Worm (Caenorhabditis elegans) whole organism, young adult: ENCODE data around the gene ceh-23.

Source experiments
- B0019.2 ChIP-seq: fragments of 200-800 bp; sonication (Bioruptor generic); conservative IDR thresholded peaks from 2 replicates; pipeline ENCODE4 v1.3.6; 2022; ENCODE audit warnings: missing genetic modification reagents, missing genetic modification characterization, missing compliant biosample characterization
- B0261.1 ChIP-seq: sonication (generic microtip); optimal IDR thresholded peaks from 2 replicates; lab custom pipeline; 2016; ENCODE audit warnings: mild to moderate bottlenecking, missing genetic modification characterization, moderate library complexity, missing compliant biosample characterization
- D2030.7 ChIP-seq: fragments of 200-800 bp; sonication (Bioruptor generic); IDR thresholded peaks from 2 replicates; pipeline ENCODE4 v1.3.6; 2022; ENCODE audit warnings: missing genetic modification reagents, missing genetic modification characterization, missing compliant biosample characterization
- F33H1.4 ChIP-seq: fragments of 200-800 bp; sonication (Bioruptor generic); IDR thresholded peaks from 2 replicates; pipeline ENCODE4 v1.3.6; 2022; ENCODE audit warnings: missing genetic modification reagents, missing genetic modification characterization, missing compliant biosample characterization
- ama-1 ChIP-seq, 3 experiments: fragments of 150-350 bp in 1 of 3; sonication (generic microtip) in 2 of 3; optimal IDR thresholded peaks; 2 replicates each; lab custom pipeline; 2014 to 2018; ENCODE audit warnings: missing biosample characterization in 2 of 3, missing genetic modification characterization in 2 of 3, missing genetic modification reagents in 2 of 3
- atf-7 ChIP-seq: sonication (generic microtip); optimal IDR thresholded peaks from 2 replicates; lab custom pipeline; 2017; ENCODE audit warnings: mild to moderate bottlenecking, missing genetic modification characterization, missing compliant biosample characterization
- attf-3 ChIP-seq: fragments of 200-800 bp; sonication (Bioruptor generic); conservative IDR thresholded peaks from 2 replicates; pipeline ENCODE4 v1.3.6; 2022; ENCODE audit warnings: missing genetic modification reagents, missing genetic modification characterization, missing compliant biosample characterization
- attf-5 ChIP-seq: fragments of 200-800 bp; sonication (Bioruptor generic); optimal IDR thresholded peaks from 2 replicates; lab custom pipeline; 2018; ENCODE audit warnings: mild to moderate bottlenecking, missing genetic modification characterization, missing compliant biosample characterization
- attf-6 ChIP-seq: fragments of 200-800 bp; sonication (Bioruptor generic); IDR thresholded peaks from 2 replicates; pipeline ENCODE4 v1.3.6; 2022; ENCODE audit warnings: missing genetic modification reagents, missing genetic modification characterization, missing compliant biosample characterization
- bed-1 ChIP-seq: fragments of 200-800 bp; sonication (Bioruptor generic); IDR thresholded peaks from 2 replicates; pipeline ENCODE4 v1.3.6; 2022; ENCODE audit warnings: missing genetic modification reagents, missing genetic modification characterization, missing compliant biosample characterization
- ceh-100 ChIP-seq: fragments of 200-800 bp; sonication (Bioruptor generic); IDR thresholded peaks from 2 replicates; pipeline ENCODE4 v1.3.6; 2022; ENCODE audit warnings: missing genetic modification reagents, missing genetic modification characterization, missing compliant biosample characterization
- ceh-27 ChIP-seq: fragments of 200-800 bp; sonication (Bioruptor generic); optimal IDR thresholded peaks from 2 replicates; lab custom pipeline; 2018; ENCODE audit warnings: mild to moderate bottlenecking, missing genetic modification characterization, moderate library complexity, missing compliant biosample characterization
- die-1 ChIP-seq: sonication (generic microtip); optimal IDR thresholded peaks from 2 replicates; lab custom pipeline; 2016; ENCODE audit warnings: missing genotype, mild to moderate bottlenecking, missing genetic modification characterization, missing compliant biosample characterization
- dpl-1 ChIP-seq: fragments of 150-350 bp; optimal IDR thresholded peaks from 2 replicates; lab custom pipeline; 2014; ENCODE audit warnings: missing biosample characterization, missing genetic modification reagents, missing genetic modification characterization
- efl-1 ChIP-seq: fragments of 150-350 bp; optimal IDR thresholded peaks from 2 replicates; lab custom pipeline; 2014; ENCODE audit warnings: missing biosample characterization, missing genetic modification reagents, missing genetic modification characterization
- egrh-3 ChIP-seq: fragments of 200-800 bp; sonication (Bioruptor generic); IDR thresholded peaks from 2 replicates; pipeline ENCODE4 v1.3.6; 2022; ENCODE audit warnings: missing genetic modification reagents, missing genetic modification characterization, missing compliant biosample characterization
- ekl-4 ChIP-seq: fragments of 200-800 bp; sonication (Bioruptor generic); IDR thresholded peaks from 2 replicates; pipeline ENCODE4 v1.3.6; 2022; ENCODE audit warnings: missing genetic modification reagents, missing genetic modification characterization, missing compliant biosample characterization
- hlh-12 ChIP-seq: sonication (generic microtip); optimal IDR thresholded peaks from 2 replicates; lab custom pipeline; 2016; ENCODE audit warnings: missing genetic modification characterization, missing compliant biosample characterization
- hmg-20 ChIP-seq: fragments of 200-800 bp; sonication (Bioruptor generic); IDR thresholded peaks from 2 replicates; pipeline ENCODE4 v1.3.6; 2022; ENCODE audit warnings: missing genetic modification reagents, missing genetic modification characterization, missing compliant biosample characterization
- hrde-1 ChIP-seq: sonication (generic microtip); optimal IDR thresholded peaks from 2 replicates; lab custom pipeline; 2016; ENCODE audit warnings: missing genetic modification characterization, mild to moderate bottlenecking, missing compliant biosample characterization, moderate library complexity, missing genotype, missing genetic modification reagents, borderline replicate concordance
- lin-26 ChIP-seq: fragments of 200-800 bp; sonication (Bioruptor generic); IDR thresholded peaks from 2 replicates; pipeline ENCODE4 v1.3.6; 2022; ENCODE audit warnings: missing genetic modification reagents, missing genetic modification characterization, missing compliant biosample characterization
- lin-35 ChIP-seq, 3 experiments: fragments of 150-350 bp in 2 of 3; sonication (generic microtip) in 1 of 3; optimal IDR thresholded peaks; 2 replicates each; lab custom pipeline; 2014 to 2018; ENCODE audit warnings: missing biosample characterization in 3 of 3, missing genetic modification characterization in 3 of 3, missing genetic modification reagents in 3 of 3
- lin-54 ChIP-seq: fragments of 200-800 bp; sonication (Bioruptor generic); optimal IDR thresholded peaks from 2 replicates; lab custom pipeline; 2018; ENCODE audit warnings: mild to moderate bottlenecking, missing genetic modification characterization, missing compliant biosample characterization
- madf-3 ChIP-seq: fragments of 200-800 bp; sonication (Bioruptor generic); IDR thresholded peaks from 2 replicates; pipeline ENCODE4 v1.3.6; 2022; ENCODE audit warnings: missing genetic modification reagents, missing genetic modification characterization, missing compliant biosample characterization
- mxl-1 ChIP-seq: sonication (generic microtip); optimal IDR thresholded peaks from 2 replicates; lab custom pipeline; 2016; ENCODE audit warnings: missing genetic modification characterization, missing compliant biosample characterization
- nfyb-1 ChIP-seq: fragments of 200-800 bp; sonication (Bioruptor generic); IDR thresholded peaks from 2 replicates; pipeline ENCODE4 v1.3.6; 2022; ENCODE audit warnings: missing genetic modification reagents, missing genetic modification characterization, missing compliant biosample characterization
- nhr-179 ChIP-seq: sonication (generic microtip); optimal IDR thresholded peaks from 2 replicates; lab custom pipeline; 2016; ENCODE audit warnings: mild to moderate bottlenecking, missing genetic modification characterization, missing compliant biosample characterization
- nhr-90 ChIP-seq: sonication (generic microtip); optimal IDR thresholded peaks from 2 replicates; lab custom pipeline; 2016; ENCODE audit warnings: missing genotype, mild to moderate bottlenecking, missing genetic modification characterization, missing compliant biosample characterization
- pha-4 ChIP-seq: fragments of 150-350 bp; sonication (generic microtip); optimal IDR thresholded peaks from 2 replicates; lab custom pipeline; 2014; ENCODE audit warnings: missing biosample characterization, missing genetic modification reagents, missing genetic modification characterization
- rpc-1 ChIP-seq, 2 experiments: fragments of 150-350 bp in 1 of 2; sonication (generic microtip) in 1 of 2; optimal IDR thresholded peaks; 2 replicates each; lab custom pipeline; 2014 to 2018; ENCODE audit warnings: missing biosample characterization in 1 of 2, missing genetic modification characterization in 1 of 2, missing genetic modification reagents in 1 of 2, missing genotype in 1 of 2
- sea-2 ChIP-seq: fragments of 200-800 bp; sonication (Bioruptor generic); IDR thresholded peaks from 2 replicates; pipeline ENCODE4 v1.3.6; 2022; ENCODE audit warnings: missing genetic modification characterization, missing compliant biosample characterization
- snpc-4 ChIP-seq, 5 experiments: fragments of 150-350 bp in 1 of 5; sonication (generic microtip) in 4 of 5; optimal IDR thresholded peaks; 2 replicates each; lab custom pipeline; 2014 to 2018; ENCODE audit warnings: missing genetic modification characterization in 5 of 5, missing biosample characterization in 3 of 5, antibody characterized with exemption in 2 of 5, mild to moderate bottlenecking in 2 of 5, missing compliant biosample characterization in 2 of 5, missing genotype in 2 of 5, moderate library complexity in 2 of 5, missing genetic modification reagents in 1 of 5
- tbp1 ChIP-seq: fragments of 200-800 bp; sonication (Bioruptor generic); optimal IDR thresholded peaks from 2 replicates; lab custom pipeline; 2018; ENCODE audit warnings: mild to moderate bottlenecking, missing genetic modification characterization, missing compliant biosample characterization
- tlf-1 ChIP-seq: fragments of 200-800 bp; sonication (Bioruptor generic); optimal IDR thresholded peaks from 2 replicates; lab custom pipeline; 2018; ENCODE audit warnings: mild to moderate bottlenecking, missing genetic modification characterization, missing compliant biosample characterization
- ztf-25 ChIP-seq: fragments of 200-800 bp; sonication (Bioruptor generic); IDR thresholded peaks from 2 replicates; pipeline ENCODE4 v1.3.6; 2022; ENCODE audit warnings: missing genetic modification reagents, missing genetic modification characterization, missing compliant biosample characterization
- ztf-28 ChIP-seq: fragments of 200-800 bp; sonication (Bioruptor generic); IDR thresholded peaks from 2 replicates; pipeline ENCODE4 v1.3.6; 2022; ENCODE audit warnings: missing genetic modification reagents, missing genetic modification characterization, missing compliant biosample characterization
- ztf-6 ChIP-seq: fragments of 200-800 bp; sonication (Bioruptor generic); IDR thresholded peaks from 2 replicates; pipeline ENCODE4 v1.3.6; 2022; ENCODE audit warnings: missing genetic modification reagents, missing genetic modification characterization, missing compliant biosample characterization

The ceh-23 gene

ce11 chrIII:7812208-7812880, 27.0 kb upstream of the ceh-23 start:
- TF ChIP-seq nfyb-1 (peak; percentile 80), ceh-100 (no peak), ama-1 (optimal IDR thresholded peaks at IDR 0.05; lab: Kevin White, UChicago) (no peak), ama-1 (GFP tag; optimal IDR thresholded peaks at IDR 0.05; lab: Kevin White, UChicago) (no peak), egrh-3 (GFP tag; lab: Robert Waterston, UW) (peak; percentile 71; the same call in 1 of the 2 replicates), ceh-27 (GFP tag; lab: Kevin White, UChicago) (no peak)
- TF ChIP-seq, all 124 proteins: peak for 2

- TF ChIP-seq hrde-1 (tag; lab: Kevin White, UChicago): no peak
- no peak for TF ChIP-seq tbp1
- TF ChIP-seq hlh-12: no peak
- no peak for TF ChIP-seq attf-3 (GFP tag; lab: Robert Waterston, UW)
- no peak for TF ChIP-seq bed-1 (GFP tag; lab: Robert Waterston, UW)
- no peak for TF ChIP-seq B0019.2 (GFP tag; lab: Robert Waterston, UW)
- TF ChIP-seq tlf-1 (GFP tag; lab: Kevin White, UChicago): no peak
- no peak for TF ChIP-seq lin-35 (GFP tag; optimal IDR thresholded peaks at IDR 0.05; lab: Kevin White, UChicago)
- TF ChIP-seq madf-3 (GFP tag; lab: Robert Waterston, UW): no peak
- TF ChIP-seq ztf-25 (GFP tag; lab: Robert Waterston, UW): no peak
- TF ChIP-seq F33H1.4 (GFP tag; lab: Robert Waterston, UW): no peak
These were observed 25.0 kb upstream of the ceh-23 start, which contains the start of gene egl-5 for ce11 chrIII:7814159-7815055. Gene egl-5 (plus strand): TSS chrIII:7814374.

DNA sequence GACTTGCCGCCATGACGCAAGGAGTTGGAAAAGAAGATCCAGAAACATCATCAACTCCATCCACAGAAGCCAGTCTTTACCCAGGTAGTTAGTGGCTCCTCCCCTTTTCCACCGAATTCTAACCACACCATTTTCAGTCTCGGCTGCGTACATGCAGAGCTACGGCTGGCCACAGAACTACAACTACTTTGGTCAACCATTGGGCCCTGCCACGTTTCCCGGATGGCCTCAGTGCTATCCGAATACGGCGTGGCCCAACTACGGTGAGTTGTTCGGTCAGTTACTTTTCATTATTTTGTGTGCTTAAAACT, 24.4 kb upstream of the ceh-23 start:
- TF ChIP-seq snpc-4 (GFP tag; optimal IDR thresholded peaks at IDR 0.05; lab: Kevin White, UChicago) (no peak), snpc-4 (tag; optimal IDR thresholded peaks at IDR 0.05; lab: Kevin White, UChicago) (no peak), attf-5 (no peak), attf-6 (GFP tag; lab: Robert Waterston, UW) (no peak), rpc-1 (optimal IDR thresholded peaks at IDR 0.05; lab: Kevin White, UChicago) (no peak), rpc-1 (tag; optimal IDR thresholded peaks at IDR 0.05; lab: Kevin White, UChicago) (no peak), hrde-1 (tag; lab: Kevin White, UChicago) (no peak), hmg-20 (GFP tag; lab: Robert Waterston, UW) (no peak), ztf-28 (GFP tag; lab: Robert Waterston, UW) (no peak), lin-26 (GFP tag; lab: Robert Waterston, UW) (no peak), sea-2 (GFP tag; lab: Robert Waterston, UW) (no peak), nhr-179 (tag; lab: Kevin White, UChicago) (no peak), pha-4 (tag; lab: Kevin White, UChicago) (no peak)

- TF ChIP-seq B0261.1 (tag; lab: Kevin White, UChicago): no peak
- TF ChIP-seq dpl-1: no peak
- no peak for TF ChIP-seq atf-7 (tag; lab: Kevin White, UChicago)
- no peak for TF ChIP-seq nhr-90 (tag; lab: Kevin White, UChicago)
- TF ChIP-seq die-1 (tag; lab: Kevin White, UChicago): no peak
- TF ChIP-seq mxl-1 (tag; lab: Kevin White, UChicago): no peak
- TF ChIP-seq efl-1 (GFP tag; lab: Kevin White, UChicago): no peak
- no peak for TF ChIP-seq ztf-6 (GFP tag; lab: Robert Waterston, UW)
- no peak for TF ChIP-seq D2030.7 (GFP tag; lab: Robert Waterston, UW)
- TF ChIP-seq ekl-4: no peak
- TF ChIP-seq lin-35 (GFP tag; optimal IDR thresholded peaks at IDR 0.05; lab: Kevin White, UChicago): no peak
- no peak for TF ChIP-seq sea-2 (GFP tag; lab: Robert Waterston, UW)
- no peak for TF ChIP-seq lin-54 (GFP tag; lab: Kevin White, UChicago)
These were observed 23.6 kb upstream of the ceh-23 start for ce11 chrIII:7815571-7816348.
